Fruit fly (Drosophila melanogaster): ENCODE data around the gene CG16713.

CG16713 gene

DNA sequence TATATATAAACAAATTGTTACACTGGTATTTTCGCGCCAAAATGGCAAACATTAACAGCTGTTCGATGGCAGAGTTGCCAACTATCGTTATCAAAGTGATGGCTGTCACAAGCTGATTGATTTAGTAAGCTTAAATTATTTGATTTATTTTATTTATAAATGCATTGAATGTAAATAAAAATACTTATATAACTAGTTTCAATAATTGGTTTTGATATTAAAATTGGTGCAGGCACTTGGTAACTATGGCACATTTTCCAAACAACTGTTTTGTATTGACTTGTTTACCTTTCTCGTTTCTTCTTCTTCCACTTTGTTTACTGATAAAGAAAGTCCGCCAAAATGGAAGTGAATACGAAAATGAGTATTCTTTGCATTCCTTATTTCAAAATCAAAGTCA lies 16.5 kb upstream of the CG16713 start, which contains the start of gene cutlet:
cutlet (minus strand) TSS at position 84 of the 400 bp plus-strand sequence.
- TF ChIP-seq br (GFP tag; optimal IDR thresholded peaks at IDR 0.05): no peak
- TF ChIP-seq CrebA (GFP tag; optimal IDR thresholded peaks at IDR 0.05; ENCODE audit: borderline replicate concordance): no peak
- no peak for TF ChIP-seq dsf (GFP tag; optimal IDR thresholded peaks at IDR 0.05; ENCODE audit: borderline replicate concordance)
- no peak for TF ChIP-seq sage (GFP tag; optimal IDR thresholded peaks at IDR 0.05)
- no peak for TF ChIP-seq psq (GFP tag; optimal IDR thresholded peaks at IDR 0.05)
- TF ChIP-seq fru (GFP tag; optimal IDR thresholded peaks at IDR 0.05): no peak
- no peak for TF ChIP-seq Sp1 (GFP tag; optimal IDR thresholded peaks at IDR 0.05)
- no peak for TF ChIP-seq lola (GFP tag; optimal IDR thresholded peaks at IDR 0.05)
- TF ChIP-seq Dif (GFP tag; optimal IDR thresholded peaks at IDR 0.05; ENCODE audit: partially characterized antibody): peak; percentile 41
- TF ChIP-seq h (GFP tag; optimal IDR thresholded peaks at IDR 0.05): peak; percentile 10
- no peak for TF ChIP-seq Mio (GFP tag; optimal IDR thresholded peaks at IDR 0.05)
- no peak for TF ChIP-seq dmrt93B (GFP tag; optimal IDR thresholded peaks at IDR 0.05)
- no peak for TF ChIP-seq tai (GFP tag; optimal IDR thresholded peaks at IDR 0.05)
- TF ChIP-seq Abd-B (GFP tag; optimal IDR thresholded peaks at IDR 0.05): no peak
- no peak for TF ChIP-seq ey (GFP tag; optimal IDR thresholded peaks at IDR 0.05)
- TF ChIP-seq CG32264 (GFP tag; optimal IDR thresholded peaks at IDR 0.05): no peak
- TF ChIP-seq rgr (GFP tag; optimal IDR thresholded peaks at IDR 0.05): peak; percentile 29
- TF ChIP-seq Dfd (GFP tag; optimal IDR thresholded peaks at IDR 0.05): no peak
- TF ChIP-seq Hr78 (GFP tag; optimal IDR thresholded peaks at IDR 0.05): no peak
- TF ChIP-seq brk (GFP tag; optimal IDR thresholded peaks at IDR 0.05): no peak
- no peak for TF ChIP-seq N (GFP tag; optimal IDR thresholded peaks at IDR 0.05)
- TF ChIP-seq HLH106 (tag; optimal IDR thresholded peaks at IDR 0.05): peak; percentile 28
- no peak for TF ChIP-seq usp (GFP tag; optimal IDR thresholded peaks at IDR 0.05)
- no peak for TF ChIP-seq dl (GFP tag; optimal IDR thresholded peaks at IDR 0.05; ENCODE audit: insufficient read depth in 1 of 2, partially characterized antibody in 2 of 2)
- peak in 1 of 2 experiments; percentile 16 for TF ChIP-seq foxo (GFP tag; optimal IDR thresholded peaks at IDR 0.05)
- no peak for TF ChIP-seq pan (optimal IDR thresholded peaks at IDR 0.05)
- TF ChIP-seq Rel (GFP tag; optimal IDR thresholded peaks at IDR 0.05): no peak
- no peak for TF ChIP-seq Rel (tag; optimal IDR thresholded peaks at IDR 0.05)
- TF ChIP-seq Myc (optimal IDR thresholded peaks at IDR 0.05): no peak
- no peak for TF ChIP-seq jim (GFP tag; optimal IDR thresholded peaks at IDR 0.05)
- no peak for TF ChIP-seq Hnf4 (GFP tag; optimal IDR thresholded peaks at IDR 0.05)
- no peak for TF ChIP-seq woc (GFP tag; optimal IDR thresholded peaks at IDR 0.05)
- TF ChIP-seq Hr83 (GFP tag; optimal IDR thresholded peaks at IDR 0.05; ENCODE audit: poor library complexity, severe bottlenecking): no peak
- TF ChIP-seq Vsx2 (GFP tag; optimal IDR thresholded peaks at IDR 0.05; ENCODE audit: partially characterized antibody): no peak
- no peak for TF ChIP-seq Jra (GFP tag; optimal IDR thresholded peaks at IDR 0.05)

- TF ChIP-seq N (GFP tag; optimal IDR thresholded peaks at IDR 0.05): no peak
- no peak for TF ChIP-seq OdsH (GFP tag; optimal IDR thresholded peaks at IDR 0.05)
- TF ChIP-seq foxo (GFP tag; optimal IDR thresholded peaks at IDR 0.05): no peak
- TF ChIP-seq woc (GFP tag; optimal IDR thresholded peaks at IDR 0.05): no peak
- no peak for TF ChIP-seq GATAd (GFP tag; optimal IDR thresholded peaks at IDR 0.05)
- TF ChIP-seq Rel (GFP tag; optimal IDR thresholded peaks at IDR 0.05): no peak
- no peak for TF ChIP-seq Rel (tag; optimal IDR thresholded peaks at IDR 0.05)
- no peak for TF ChIP-seq sv (GFP tag; optimal IDR thresholded peaks at IDR 0.05)
- TF ChIP-seq fru (GFP tag; optimal IDR thresholded peaks at IDR 0.05): no peak
- TF ChIP-seq psq (GFP tag; optimal IDR thresholded peaks at IDR 0.05): no peak
- no peak for TF ChIP-seq ey (GFP tag; optimal IDR thresholded peaks at IDR 0.05)
- no peak for TF ChIP-seq Jra (GFP tag; optimal IDR thresholded peaks at IDR 0.05)
- no peak for TF ChIP-seq rgr (GFP tag; optimal IDR thresholded peaks at IDR 0.05)
- TF ChIP-seq Hr83 (GFP tag; optimal IDR thresholded peaks at IDR 0.05; ENCODE audit: poor library complexity, severe bottlenecking): no peak
- no peak for TF ChIP-seq dmrt93B (GFP tag; optimal IDR thresholded peaks at IDR 0.05)
- no peak for TF ChIP-seq lola (GFP tag; optimal IDR thresholded peaks at IDR 0.05)
- TF ChIP-seq HLH106 (tag; optimal IDR thresholded peaks at IDR 0.05): no peak
- TF ChIP-seq CrebA (GFP tag; optimal IDR thresholded peaks at IDR 0.05; ENCODE audit: borderline replicate concordance): no peak
These were observed 11.8 kb upstream of the CG16713 start, which contains the start of gene CG31777 for dm6 chr2L:3706963-3707362. TSS of gene CG31777 (minus strand) at chr2L:3707063.
